Fruit fly (Drosophila melanogaster) whole organism, adult: ENCODE results near the gene CG42354.

ENCODE experiments used
- CG11617 ChIP-seq: fragments of 200-800 bp; sonication (Bioruptor generic); optimal IDR thresholded peaks from 2 replicates; lab custom pipeline; 2017; ENCODE audit warnings: mild to moderate bottlenecking, missing biosample characterization, missing genetic modification reagents, missing genetic modification characterization
- CG12768 ChIP-seq: fragments of 200-800 bp; sonication (Bioruptor generic); optimal IDR thresholded peaks from 2 replicates; lab custom pipeline; 2017; ENCODE audit warnings: missing biosample characterization, missing genetic modification characterization, mild to moderate bottlenecking, moderate library complexity, missing genetic modification reagents
- CG14711 ChIP-seq: fragments of 200-800 bp; sonication (Bioruptor generic); optimal IDR thresholded peaks from 2 replicates; lab custom pipeline; 2018; ENCODE audit warnings: missing biosample characterization, mild to moderate bottlenecking, missing genetic modification characterization, moderate library complexity
- CG1620 ChIP-seq: fragments of 200-800 bp; sonication (Bioruptor generic); optimal IDR thresholded peaks from 2 replicates; lab custom pipeline; 2016; ENCODE audit warnings: missing biosample characterization, missing genetic modification characterization
- CG33017 ChIP-seq: fragments of 200-800 bp; sonication (Bioruptor generic); optimal IDR thresholded peaks from 2 replicates; lab custom pipeline; 2018; ENCODE audit warnings: missing biosample characterization, mild to moderate bottlenecking, missing genetic modification characterization, moderate library complexity
- CG5204 ChIP-seq: fragments of 200-800 bp; sonication (Bioruptor generic); optimal IDR thresholded peaks from 2 replicates; lab custom pipeline; 2016; ENCODE audit warnings: missing biosample characterization, missing genetic modification characterization
- CG7045 ChIP-seq: fragments of 200-800 bp; sonication (Bioruptor generic); optimal IDR thresholded peaks from 2 replicates; lab custom pipeline; 2017; ENCODE audit warnings: missing biosample characterization, mild to moderate bottlenecking, missing genetic modification characterization
- CG7101 ChIP-seq: fragments of 200-800 bp; sonication (Bioruptor generic); optimal IDR thresholded peaks from 2 replicates; lab custom pipeline; 2018; ENCODE audit warnings: missing biosample characterization, mild to moderate bottlenecking, missing genetic modification characterization, moderate library complexity
- Clk ChIP-seq: fragments of 200-800 bp; sonication (Bioruptor generic); optimal IDR thresholded peaks from 2 replicates; lab custom pipeline; 2017; ENCODE audit warnings: missing biosample characterization, missing genetic modification characterization
- Crg-1 ChIP-seq: fragments of 200-800 bp; sonication (Bioruptor generic); optimal IDR thresholded peaks from 2 replicates; lab custom pipeline; 2016; ENCODE audit warnings: missing biosample characterization, missing genetic modification characterization
- Hr96 ChIP-seq: fragments of 200-800 bp; sonication (Bioruptor generic); optimal IDR thresholded peaks from 2 replicates; lab custom pipeline; 2016; ENCODE audit warnings: missing biosample characterization, missing genetic modification characterization
- Mnt ChIP-seq: fragments of 200-800 bp; sonication (Bioruptor generic); optimal IDR thresholded peaks from 2 replicates; lab custom pipeline; 2016; ENCODE audit warnings: missing biosample characterization, mild to moderate bottlenecking, missing genetic modification characterization
- bab1 ChIP-seq: fragments of 200-800 bp; sonication (Bioruptor generic); optimal IDR thresholded peaks from 3 replicates; lab custom pipeline; 2019; ENCODE audit warnings: missing biosample characterization, mild to moderate bottlenecking, missing genetic modification characterization, moderate library complexity
- cic ChIP-seq: fragments of 200-800 bp; sonication (Bioruptor generic); optimal IDR thresholded peaks from 2 replicates; lab custom pipeline; 2017; ENCODE audit warnings: missing biosample characterization, mild to moderate bottlenecking, missing genetic modification characterization, moderate library complexity
- cnc ChIP-seq, 2 experiments: fragments of >200 bp; optimal IDR thresholded peaks; 2 replicates each; lab custom pipeline; 2017
- kay ChIP-seq: fragments of 200-800 bp; sonication (Bioruptor generic); peaks from one replicate; lab custom pipeline; 2016; ENCODE audit warnings: missing biosample characterization, missing genetic modification characterization, borderline replicate concordance
- ovo ChIP-seq: fragments of 200-800 bp; sonication (Bioruptor generic); optimal IDR thresholded peaks from 2 replicates; lab custom pipeline; 2016; ENCODE audit warnings: missing biosample characterization, missing genetic modification characterization
- pad ChIP-seq: fragments of 200-800 bp; sonication (Bioruptor generic); optimal IDR thresholded peaks from 3 replicates; lab custom pipeline; 2017; ENCODE audit warnings: missing biosample characterization, missing genetic modification characterization, mild to moderate bottlenecking, moderate library complexity, missing genetic modification reagents
- tj ChIP-seq: fragments of 200-800 bp; sonication (Bioruptor generic); optimal IDR thresholded peaks from 3 replicates; lab custom pipeline; 2017; ENCODE audit warnings: missing biosample characterization, mild to moderate bottlenecking, missing genetic modification characterization, moderate library complexity
- toe ChIP-seq: fragments of 200-800 bp; sonication (Bioruptor generic); optimal IDR thresholded peaks from 2 replicates; lab custom pipeline; 2016; ENCODE audit warnings: missing biosample characterization, missing genetic modification characterization

CG42354 gene

DNA sequence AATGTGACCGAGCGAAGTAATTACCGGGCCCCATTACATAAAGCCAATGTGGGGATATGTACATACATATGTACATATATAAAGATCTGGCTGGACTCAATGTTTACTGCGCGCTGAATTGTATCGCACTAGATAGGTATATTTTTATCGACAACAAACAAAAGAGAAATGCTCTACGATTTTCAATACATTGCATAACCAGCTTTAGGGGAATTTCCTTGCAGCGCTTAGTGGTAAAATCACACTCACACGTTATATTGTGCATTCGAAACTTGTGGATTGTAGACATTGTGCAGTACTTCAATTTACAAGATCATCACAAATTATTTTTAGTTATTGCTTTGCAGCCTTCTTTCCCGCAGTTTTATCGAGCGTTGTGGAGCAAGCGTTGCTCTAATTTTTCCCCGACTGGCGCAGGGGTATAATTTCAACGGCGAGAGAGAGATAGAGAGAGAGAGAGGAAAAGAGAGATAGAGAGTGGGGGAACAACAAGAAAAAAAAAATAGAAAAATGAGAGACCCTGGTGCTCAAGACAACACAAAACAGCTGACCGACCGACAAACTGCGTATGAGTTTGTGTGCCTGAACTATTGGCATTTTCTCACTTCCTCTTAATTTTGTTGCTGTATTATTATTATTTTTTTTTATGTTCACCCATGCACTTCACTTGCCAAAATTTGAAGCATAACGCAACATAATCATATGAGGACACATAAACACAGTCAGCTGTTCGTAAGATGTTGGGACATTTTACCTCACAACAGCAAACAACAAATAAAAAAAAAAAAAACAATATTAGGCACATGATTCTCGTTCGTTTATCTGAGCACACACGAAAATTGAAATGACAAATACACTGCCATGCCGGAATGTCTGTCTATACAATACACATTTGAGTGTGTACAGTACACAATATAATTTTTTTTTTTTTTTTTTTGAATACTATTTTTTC, 15.5 kb downstream of the CG42354 start:
- TF ChIP-seq pad (GFP tag; lab: Kevin White, UChicago) (peak; percentile 93), Mnt (GFP tag; lab: Kevin White, UChicago) (peak; percentile 9), tj (GFP tag; lab: Kevin White, UChicago) (peak; percentile 31), ovo (GFP tag; lab: Kevin White, UChicago) (peak; percentile 24), CG12768 (no peak), Hr96 (no peak)

DNA sequence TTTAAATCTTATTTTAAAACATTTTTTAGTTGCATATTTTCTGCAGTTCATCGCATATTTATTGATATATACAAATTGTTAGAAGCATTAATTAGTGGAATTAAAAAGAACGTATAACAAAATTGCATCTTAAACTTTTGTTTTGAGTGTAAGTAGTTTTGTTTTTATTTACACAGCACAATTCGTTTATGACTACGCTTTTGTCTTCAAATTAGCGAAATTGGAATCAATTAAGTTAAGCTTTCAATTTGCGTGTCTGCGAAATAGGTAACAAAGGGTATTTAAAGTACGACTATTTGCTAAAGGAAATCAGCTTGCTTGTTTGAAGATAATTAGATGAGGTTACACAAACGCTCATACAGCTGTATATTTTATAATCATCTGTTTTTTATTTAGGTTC, 16.5 kb downstream of the CG42354 start:
- TF ChIP-seq toe (GFP tag; lab: Kevin White, UChicago) = no peak
- no peak for TF ChIP-seq CG33017
- no peak for TF ChIP-seq cic (GFP tag; lab: Kevin White, UChicago)
- no peak for TF ChIP-seq cnc (optimal IDR thresholded peaks at IDR 0.05; lab: Kevin White, UChicago)
- TF ChIP-seq CG12768 = no peak
- TF ChIP-seq CG14711 = no peak
- no peak for TF ChIP-seq CG7101 (tag; lab: Kevin White, UChicago)
- no peak for TF ChIP-seq ovo (GFP tag; lab: Kevin White, UChicago)
- no peak for TF ChIP-seq tj (GFP tag; lab: Kevin White, UChicago)
- no peak for TF ChIP-seq CG5204 (GFP tag; lab: Kevin White, UChicago)
- TF ChIP-seq CG1620 (GFP tag; lab: Kevin White, UChicago) = no peak
- no peak for TF ChIP-seq CG7045 (GFP tag; lab: Kevin White, UChicago)
- no peak for TF ChIP-seq Mnt (GFP tag; lab: Kevin White, UChicago)
- no peak for TF ChIP-seq Crg-1 (GFP tag; lab: Kevin White, UChicago)
- TF ChIP-seq CG11617 (GFP tag; lab: Kevin White, UChicago) = no peak

DNA sequence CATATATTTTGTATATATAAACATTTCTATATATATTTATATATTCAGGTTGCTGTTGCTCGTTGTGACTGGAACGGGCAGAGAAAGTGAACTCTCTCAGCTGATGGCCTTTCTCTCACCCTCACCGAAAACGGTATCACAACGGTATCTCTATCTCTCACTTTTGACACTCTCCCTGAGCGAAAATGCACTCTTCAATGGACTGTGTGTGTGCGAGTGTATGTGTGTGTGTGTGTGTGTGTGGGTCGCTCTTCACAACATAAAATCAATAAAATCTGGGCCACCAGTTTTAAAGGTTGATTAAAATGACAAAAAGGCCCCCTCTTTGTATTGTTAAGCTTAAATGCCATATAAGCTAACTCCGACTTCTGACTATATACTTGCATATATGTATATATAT, 17.2 kb downstream of the CG42354 start:
- no peak for TF ChIP-seq CG14711

DNA sequence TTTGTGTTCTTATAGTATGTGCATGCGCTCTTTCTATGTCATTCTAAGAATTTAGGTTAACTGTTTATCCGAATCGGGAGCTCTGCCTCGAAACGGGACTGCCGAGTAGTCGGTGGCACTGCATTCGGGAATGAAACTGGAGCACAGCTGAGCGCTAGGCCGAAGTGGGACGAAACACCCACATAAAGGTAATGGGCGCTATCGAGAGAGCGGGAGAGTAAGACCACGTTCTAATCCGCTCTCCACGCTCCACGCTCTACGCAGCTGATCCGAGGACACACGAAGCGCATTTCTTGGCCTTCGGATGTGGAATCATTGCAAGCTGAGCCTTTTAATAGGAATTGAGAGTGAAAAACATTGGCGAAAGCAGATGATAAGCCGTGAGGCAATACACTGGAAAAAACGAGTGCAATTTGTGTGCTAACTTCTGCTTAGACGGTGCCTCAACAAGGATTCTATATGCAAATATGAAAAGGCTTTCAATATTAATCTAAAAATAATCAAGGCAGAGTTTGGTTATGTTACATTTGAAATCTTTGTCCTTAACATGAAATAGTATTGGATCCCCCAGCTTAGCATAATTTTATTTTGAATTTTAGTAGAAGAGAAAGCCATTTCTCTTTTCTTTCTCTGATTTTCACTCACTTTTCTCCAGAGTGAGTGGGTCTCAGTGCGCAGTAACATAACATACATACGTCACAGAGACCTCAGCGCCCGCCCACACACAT, 18.7 kb downstream of the CG42354 start:
- no peak for TF ChIP-seq CG14711
- peak; percentile 69 for TF ChIP-seq pad (GFP tag; lab: Kevin White, UChicago)
- peak; percentile 34 for TF ChIP-seq CG5204 (GFP tag; lab: Kevin White, UChicago)
- peak; percentile 38 for TF ChIP-seq ovo (GFP tag; lab: Kevin White, UChicago)
- peak; percentile 9 for TF ChIP-seq kay
- TF ChIP-seq CG7045 (GFP tag; lab: Kevin White, UChicago) = peak; percentile 51
- no peak for TF ChIP-seq CG1620 (GFP tag; lab: Kevin White, UChicago)
- TF ChIP-seq CG11617 (GFP tag; lab: Kevin White, UChicago) = peak; percentile 11

DNA sequence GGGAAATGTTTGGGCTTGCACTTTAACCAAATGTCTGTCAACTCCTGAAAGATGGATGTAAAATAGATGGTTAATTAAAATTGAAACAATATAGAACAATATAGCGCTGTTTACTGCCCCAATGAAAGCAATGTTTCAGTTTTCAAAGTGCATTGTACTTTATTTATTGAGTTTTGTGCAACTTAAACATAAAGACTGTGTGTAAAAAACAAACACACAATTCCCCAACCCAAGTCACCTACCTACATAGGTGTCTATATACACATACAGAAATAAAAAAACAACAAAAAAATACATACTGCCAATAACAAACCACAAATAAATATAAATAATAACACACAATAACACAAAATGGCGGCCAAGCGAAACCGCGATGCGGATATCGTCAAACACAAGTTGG, 21.8 kb downstream of the CG42354 start, which contains the start of gene CG8958:
Gene CG8958 (plus strand): TSS at position 301 of the 400 bp plus-strand sequence.
- TF ChIP-seq bab1 (GFP tag; lab: Kevin White, UChicago) (no peak), CG12768 (no peak), CG5204 (GFP tag; lab: Kevin White, UChicago) (no peak), Clk (GFP tag; lab: Kevin White, UChicago) (no peak), cic (GFP tag; lab: Kevin White, UChicago) (no peak), toe (GFP tag; lab: Kevin White, UChicago) (no peak), CG7045 (GFP tag; lab: Kevin White, UChicago) (no peak), CG11617 (GFP tag; lab: Kevin White, UChicago) (no peak), ovo (GFP tag; lab: Kevin White, UChicago) (no peak), CG33017 (no peak), pad (GFP tag; lab: Kevin White, UChicago) (no peak), tj (GFP tag; lab: Kevin White, UChicago) (no peak), Mnt (GFP tag; lab: Kevin White, UChicago) (no peak), cnc (optimal IDR thresholded peaks at IDR 0.05; lab: Kevin White, UChicago) (no peak), CG1620 (GFP tag; lab: Kevin White, UChicago) (no peak), kay (no peak), Hr96 (no peak), CG14711 (no peak)

DNA sequence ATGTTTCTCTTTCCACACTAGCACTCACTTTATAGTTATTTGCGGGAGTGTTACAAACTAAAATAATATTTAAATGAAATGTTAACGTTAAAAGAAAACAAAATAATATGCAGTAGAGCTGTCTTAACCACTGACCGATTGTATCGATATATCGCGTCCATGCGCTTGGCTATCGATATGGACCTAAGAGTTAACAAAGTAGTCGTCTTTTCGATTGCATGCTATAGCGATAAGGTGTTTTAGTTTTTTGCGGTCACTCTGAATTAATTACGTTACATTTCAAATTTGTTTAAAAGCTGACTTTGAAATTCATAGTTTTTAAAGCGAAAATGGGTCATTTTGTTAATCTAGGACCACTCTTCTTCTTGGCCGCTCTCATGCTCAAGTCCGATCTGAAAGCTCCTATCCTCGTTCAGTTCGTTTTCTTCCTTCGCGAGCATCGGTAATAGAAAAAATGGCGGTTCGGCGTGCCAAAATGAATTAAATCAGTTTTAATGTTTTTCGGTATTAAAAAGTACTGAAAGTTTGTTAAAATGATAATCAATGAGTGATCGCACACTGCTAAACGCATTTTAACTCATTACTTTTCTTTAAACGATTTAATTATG, 31.3 kb downstream of the CG42354 start, which contains the start of gene Nipsnap:
Gene Nipsnap (minus strand): TSS at position 194 of the 608 bp plus-strand sequence.
- TF ChIP-seq CG5204 (GFP tag; lab: Kevin White, UChicago) (no peak), Crg-1 (GFP tag; lab: Kevin White, UChicago) (no peak), ovo (GFP tag; lab: Kevin White, UChicago) (no peak), cic (GFP tag; lab: Kevin White, UChicago) (no peak), pad (GFP tag; lab: Kevin White, UChicago) (peak; percentile 9), CG14711 (peak; percentile 20), CG33017 (no peak), Mnt (GFP tag; lab: Kevin White, UChicago) (peak; percentile 45), Clk (GFP tag; lab: Kevin White, UChicago) (no peak), bab1 (GFP tag; lab: Kevin White, UChicago) (peak; percentile 37), Hr96 (no peak), tj (GFP tag; lab: Kevin White, UChicago) (no peak), toe (GFP tag; lab: Kevin White, UChicago) (no peak), CG7045 (GFP tag; lab: Kevin White, UChicago) (no peak), CG1620 (GFP tag; lab: Kevin White, UChicago) (peak; percentile 38)
